Worm (Caenorhabditis elegans): Measurements from ENCODE around the gene C55A6.12.
A peak's percentile ranks its signal among the peaks of the same experiment; 100 is the strongest.

C55A6.12 gene

DNA sequence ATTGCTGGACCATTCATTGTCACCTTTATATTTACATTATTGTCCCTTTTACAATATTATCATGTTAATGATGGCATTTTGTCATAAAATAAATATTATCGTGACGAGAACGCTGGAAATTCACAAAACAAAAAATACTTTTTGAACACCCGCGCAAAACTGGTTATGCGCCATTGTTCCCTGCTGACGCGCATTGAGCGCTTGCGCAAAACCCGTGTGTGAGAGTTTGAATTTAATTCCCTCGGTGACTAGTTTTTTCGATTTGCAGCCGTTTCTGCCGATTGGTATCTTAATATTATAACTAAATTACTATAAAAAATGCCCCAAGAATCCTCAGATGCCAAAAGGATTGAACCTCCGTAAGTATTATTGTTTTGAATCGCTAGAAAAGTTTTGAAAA, 18.5 kb upstream of the C55A6.12 start, which contains the start of gene pafo-1 (continued):
- TF ChIP-seq ceh-14 (tag; optimal IDR thresholded peaks at IDR 0.05) (peak; percentile 36), hlh-8 (tag; optimal IDR thresholded peaks at IDR 0.05) (no peak), tbx-2 (tag; optimal IDR thresholded peaks at IDR 0.05) (peak; percentile 57), pha-4 (tag; optimal IDR thresholded peaks at IDR 0.05) (no peak), ama-1 (optimal IDR thresholded peaks at IDR 0.05) (no peak), elt-2 (tag; optimal IDR thresholded peaks at IDR 0.05) (peak; percentile 74), hlh-30 (tag; optimal IDR thresholded peaks at IDR 0.05; ENCODE audit: insufficient read depth) (peak; percentile 29), fkh-6 (tag; optimal IDR thresholded peaks at IDR 0.05) (no peak), odd-2 (tag; optimal IDR thresholded peaks at IDR 0.05) (no peak), hlh-15 (tag; optimal IDR thresholded peaks at IDR 0.05) (no peak), Y22D7AL.16 (tag; optimal IDR thresholded peaks at IDR 0.05) (no peak), T23F11.4 (GFP tag; optimal IDR thresholded peaks at IDR 0.05) (no peak), mec-3 (tag; optimal IDR thresholded peaks at IDR 0.05; ENCODE audit: borderline replicate concordance) (no peak), ztf-16 (tag; optimal IDR thresholded peaks at IDR 0.05) (peak; percentile 57), K09A11.1 (tag; optimal IDR thresholded peaks at IDR 0.05; ENCODE audit: insufficient read depth) (peak; percentile 33), ceh-6 (GFP tag; optimal IDR thresholded peaks at IDR 0.05) (no peak), che-1 (tag; optimal IDR thresholded peaks at IDR 0.05) (peak; percentile 63), ceh-31 (tag; optimal IDR thresholded peaks at IDR 0.05) (peak; percentile 43), ref-2 (tag; optimal IDR thresholded peaks at IDR 0.05) (no peak), dve-1 (tag; optimal IDR thresholded peaks at IDR 0.05) (peak; percentile 27), pha-2 (tag; optimal IDR thresholded peaks at IDR 0.05) (no peak)

DNA sequence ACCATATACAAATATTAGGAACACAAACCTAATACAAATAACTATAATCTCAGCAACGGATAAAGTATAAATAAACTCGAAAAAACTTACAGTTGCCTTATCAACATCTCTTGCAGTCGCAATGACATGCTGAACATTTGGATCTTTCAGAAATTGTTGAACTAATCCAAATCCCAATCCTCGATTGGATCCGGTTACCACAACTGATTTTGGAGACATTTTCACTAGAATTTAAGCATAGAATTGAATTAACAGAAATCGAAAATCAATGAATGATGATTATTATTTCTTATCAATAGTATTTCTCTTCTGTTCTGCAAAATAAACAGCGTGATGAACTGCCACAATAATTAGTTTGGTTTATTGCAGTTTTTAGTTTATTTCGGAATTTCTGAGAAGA, 17.3 kb upstream of the C55A6.12 start, which contains the start of the genes C55A6.11 and C55A6.7:
Gene C55A6.11, plus strand, starts transcription at position 301 of the 400 bp plus-strand sequence.
Gene C55A6.7, minus strand, starts transcription at position 316 of the 400 bp plus-strand sequence.
- no peak for TF ChIP-seq tbx-2 (tag; optimal IDR thresholded peaks at IDR 0.05)
- no peak for TF ChIP-seq ahr-1 (tag; optimal IDR thresholded peaks at IDR 0.05)
- no peak for TF ChIP-seq mec-3 (tag; optimal IDR thresholded peaks at IDR 0.05; ENCODE audit: borderline replicate concordance)
- no peak for TF ChIP-seq ref-2 (tag; optimal IDR thresholded peaks at IDR 0.05)
- no peak for TF ChIP-seq pha-2 (tag; optimal IDR thresholded peaks at IDR 0.05)
- no peak for TF ChIP-seq Y22D7AL.16 (tag; optimal IDR thresholded peaks at IDR 0.05)
- no peak for TF ChIP-seq T23F11.4 (GFP tag; optimal IDR thresholded peaks at IDR 0.05)
- no peak for TF ChIP-seq sdc-2 (tag; optimal IDR thresholded peaks at IDR 0.05)
- TF ChIP-seq elt-4 (tag; optimal IDR thresholded peaks at IDR 0.05), result no peak
- TF ChIP-seq pat-9 (tag; optimal IDR thresholded peaks at IDR 0.05), result no peak
- TF ChIP-seq unc-55 (GFP tag; optimal IDR thresholded peaks at IDR 0.05), result no peak
- no peak for TF ChIP-seq pqm-1 (tag; optimal IDR thresholded peaks at IDR 0.05)
- no peak for TF ChIP-seq che-1 (tag; optimal IDR thresholded peaks at IDR 0.05)
- no peak for TF ChIP-seq F13H6.1 (tag; optimal IDR thresholded peaks at IDR 0.05)
- TF ChIP-seq ztf-16 (tag; optimal IDR thresholded peaks at IDR 0.05), result no peak
- TF ChIP-seq hlh-30 (tag; optimal IDR thresholded peaks at IDR 0.05; ENCODE audit: insufficient read depth), result no peak
- no peak for TF ChIP-seq fkh-6 (tag; optimal IDR thresholded peaks at IDR 0.05)

DNA sequence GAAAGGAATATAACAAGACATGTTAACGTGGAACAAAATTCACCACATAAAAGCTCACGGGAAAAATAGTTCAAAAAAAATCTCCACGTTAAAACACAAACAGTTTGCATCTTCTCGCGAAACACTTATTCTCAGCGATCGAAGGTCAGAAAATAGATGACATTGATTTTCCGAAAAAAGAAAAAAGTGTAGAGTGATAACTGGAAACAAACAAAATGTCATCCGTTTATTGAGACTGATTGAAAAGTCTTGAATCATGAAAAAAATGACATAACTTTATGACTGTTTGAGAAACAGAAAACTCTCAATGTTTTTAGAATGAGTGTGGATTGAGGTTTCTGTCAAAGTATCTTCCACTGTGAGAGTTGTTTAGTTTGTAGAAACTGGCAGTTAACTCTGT, 14.9 kb upstream of the C55A6.12 start, which contains the start of gene C55A6.4:
Gene C55A6.4, minus strand, starts transcription at position 101 of the 400 bp plus-strand sequence.
- TF ChIP-seq T23F11.4 (GFP tag; optimal IDR thresholded peaks at IDR 0.05) (no peak), ceh-31 (tag; optimal IDR thresholded peaks at IDR 0.05) (no peak), eyg-1 (tag; optimal IDR thresholded peaks at IDR 0.05) (no peak), pat-9 (tag; optimal IDR thresholded peaks at IDR 0.05) (no peak), fax-1 (tag; optimal IDR thresholded peaks at IDR 0.05) (no peak), dve-1 (tag; optimal IDR thresholded peaks at IDR 0.05) (no peak), ceh-9 (tag; optimal IDR thresholded peaks at IDR 0.05) (no peak), hlh-13 (GFP tag; optimal IDR thresholded peaks at IDR 0.05) (no peak), ceh-48 (tag; optimal IDR thresholded peaks at IDR 0.05) (no peak), unc-3 (GFP tag; conservative IDR thresholded peaks at IDR 0.05) (no peak), unc-3 (tag; optimal IDR thresholded peaks at IDR 0.05) (no peak), pha-4 (tag; optimal IDR thresholded peaks at IDR 0.05) (no peak), C08G9.2 (tag; optimal IDR thresholded peaks at IDR 0.05) (no peak), ceh-24 (tag; optimal IDR thresholded peaks at IDR 0.05) (no peak), ceh-45 (GFP tag; IDR thresholded peaks at IDR 0.05) (no peak), pag-3 (tag; optimal IDR thresholded peaks at IDR 0.05; ENCODE audit: borderline replicate concordance) (no peak), nhr-11 (tag; optimal IDR thresholded peaks at IDR 0.05) (no peak)
